Fruit fly (Drosophila melanogaster) whole organism, adult: ENCODE measurements around the gene CG3071.
A peak's percentile ranks its signal among the peaks of the same experiment; 100 is the strongest.

Source experiments
- CG11617 ChIP-seq: fragments of 200-800 bp; sonication (Bioruptor generic); optimal IDR thresholded peaks from 2 replicates; lab custom pipeline; 2017; ENCODE audit warnings: mild to moderate bottlenecking, missing biosample characterization, missing genetic modification reagents, missing genetic modification characterization
- CG12768 ChIP-seq: fragments of 200-800 bp; sonication (Bioruptor generic); optimal IDR thresholded peaks from 2 replicates; lab custom pipeline; 2017; ENCODE audit warnings: missing biosample characterization, missing genetic modification characterization, mild to moderate bottlenecking, moderate library complexity, missing genetic modification reagents
- CG14711 ChIP-seq: fragments of 200-800 bp; sonication (Bioruptor generic); optimal IDR thresholded peaks from 2 replicates; lab custom pipeline; 2018; ENCODE audit warnings: missing biosample characterization, mild to moderate bottlenecking, missing genetic modification characterization, moderate library complexity
- CG1620 ChIP-seq: fragments of 200-800 bp; sonication (Bioruptor generic); optimal IDR thresholded peaks from 2 replicates; lab custom pipeline; 2016; ENCODE audit warnings: missing biosample characterization, missing genetic modification characterization
- CG33017 ChIP-seq: fragments of 200-800 bp; sonication (Bioruptor generic); optimal IDR thresholded peaks from 2 replicates; lab custom pipeline; 2018; ENCODE audit warnings: missing biosample characterization, mild to moderate bottlenecking, missing genetic modification characterization, moderate library complexity
- CG5204 ChIP-seq: fragments of 200-800 bp; sonication (Bioruptor generic); optimal IDR thresholded peaks from 2 replicates; lab custom pipeline; 2016; ENCODE audit warnings: missing biosample characterization, missing genetic modification characterization
- CG7045 ChIP-seq: fragments of 200-800 bp; sonication (Bioruptor generic); optimal IDR thresholded peaks from 2 replicates; lab custom pipeline; 2017; ENCODE audit warnings: missing biosample characterization, mild to moderate bottlenecking, missing genetic modification characterization
- CG7101 ChIP-seq: fragments of 200-800 bp; sonication (Bioruptor generic); optimal IDR thresholded peaks from 2 replicates; lab custom pipeline; 2018; ENCODE audit warnings: missing biosample characterization, mild to moderate bottlenecking, missing genetic modification characterization, moderate library complexity
- Clk ChIP-seq: fragments of 200-800 bp; sonication (Bioruptor generic); optimal IDR thresholded peaks from 2 replicates; lab custom pipeline; 2017; ENCODE audit warnings: missing biosample characterization, missing genetic modification characterization
- Crg-1 ChIP-seq: fragments of 200-800 bp; sonication (Bioruptor generic); optimal IDR thresholded peaks from 2 replicates; lab custom pipeline; 2016; ENCODE audit warnings: missing biosample characterization, missing genetic modification characterization
- Hr96 ChIP-seq: fragments of 200-800 bp; sonication (Bioruptor generic); optimal IDR thresholded peaks from 2 replicates; lab custom pipeline; 2016; ENCODE audit warnings: missing biosample characterization, missing genetic modification characterization
- Mnt ChIP-seq: fragments of 200-800 bp; sonication (Bioruptor generic); optimal IDR thresholded peaks from 2 replicates; lab custom pipeline; 2016; ENCODE audit warnings: missing biosample characterization, mild to moderate bottlenecking, missing genetic modification characterization
- bab1 ChIP-seq: fragments of 200-800 bp; sonication (Bioruptor generic); optimal IDR thresholded peaks from 3 replicates; lab custom pipeline; 2019; ENCODE audit warnings: missing biosample characterization, mild to moderate bottlenecking, missing genetic modification characterization, moderate library complexity
- cic ChIP-seq: fragments of 200-800 bp; sonication (Bioruptor generic); optimal IDR thresholded peaks from 2 replicates; lab custom pipeline; 2017; ENCODE audit warnings: missing biosample characterization, mild to moderate bottlenecking, missing genetic modification characterization, moderate library complexity
- cnc ChIP-seq, 2 experiments: fragments of >200 bp; optimal IDR thresholded peaks; 2 replicates each; lab custom pipeline; 2017
- kay ChIP-seq: fragments of 200-800 bp; sonication (Bioruptor generic); peaks from one replicate; lab custom pipeline; 2016; ENCODE audit warnings: missing biosample characterization, missing genetic modification characterization, borderline replicate concordance
- ovo ChIP-seq: fragments of 200-800 bp; sonication (Bioruptor generic); optimal IDR thresholded peaks from 2 replicates; lab custom pipeline; 2016; ENCODE audit warnings: missing biosample characterization, missing genetic modification characterization
- pad ChIP-seq: fragments of 200-800 bp; sonication (Bioruptor generic); optimal IDR thresholded peaks from 3 replicates; lab custom pipeline; 2017; ENCODE audit warnings: missing biosample characterization, missing genetic modification characterization, mild to moderate bottlenecking, moderate library complexity, missing genetic modification reagents
- tj ChIP-seq: fragments of 200-800 bp; sonication (Bioruptor generic); optimal IDR thresholded peaks from 3 replicates; lab custom pipeline; 2017; ENCODE audit warnings: missing biosample characterization, mild to moderate bottlenecking, missing genetic modification characterization, moderate library complexity
- toe ChIP-seq: fragments of 200-800 bp; sonication (Bioruptor generic); optimal IDR thresholded peaks from 2 replicates; lab custom pipeline; 2016; ENCODE audit warnings: missing biosample characterization, missing genetic modification characterization

Gene CG3071

DNA sequence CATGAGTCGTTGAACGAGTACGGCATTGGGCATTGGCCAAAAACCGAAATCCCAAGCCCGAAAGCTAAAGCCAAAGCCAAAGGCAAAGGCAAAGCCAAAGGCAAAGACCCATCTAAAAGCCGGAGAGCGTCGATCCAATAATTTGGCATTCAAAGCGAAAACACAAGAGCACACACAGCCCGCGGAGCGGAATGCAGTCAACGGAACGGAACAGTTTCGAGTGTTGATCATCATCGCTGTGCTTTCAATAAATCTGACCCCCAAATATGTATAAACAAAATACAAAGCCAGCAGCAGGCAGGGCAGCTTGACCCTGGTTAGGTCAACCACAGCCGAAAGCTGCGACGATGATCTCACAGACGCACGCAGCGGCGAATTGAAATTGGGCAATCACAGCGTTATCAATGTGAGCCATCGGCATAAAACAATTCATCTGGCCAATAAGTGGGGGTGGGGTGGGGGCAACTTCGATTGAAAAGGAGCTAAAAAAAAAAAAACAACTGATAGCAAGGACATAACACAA is 16.2 kb downstream of the CG3071 start:
- TF ChIP-seq cic (GFP tag; lab: Kevin White, UChicago) (no peak), ovo (GFP tag; lab: Kevin White, UChicago) (no peak), CG14711 (tag; lab: Kevin White, UChicago) (no peak), CG1620 (no peak), bab1 (no peak), Crg-1 (GFP tag; lab: Kevin White, UChicago) (no peak), tj (GFP tag; lab: Kevin White, UChicago) (no peak), CG11617 (no peak), CG12768 (no peak), CG7045 (GFP tag; lab: Kevin White, UChicago) (no peak), cnc (optimal IDR thresholded peaks at IDR 0.05; lab: Kevin White, UChicago) (no peak), CG5204 (GFP tag; lab: Kevin White, UChicago) (no peak), kay (GFP tag; lab: Kevin White, UChicago) (no peak), Clk (no peak), Mnt (GFP tag; lab: Kevin White, UChicago) (no peak), CG7101 (tag; lab: Kevin White, UChicago) (no peak), toe (GFP tag; lab: Kevin White, UChicago) (no peak)

DNA sequence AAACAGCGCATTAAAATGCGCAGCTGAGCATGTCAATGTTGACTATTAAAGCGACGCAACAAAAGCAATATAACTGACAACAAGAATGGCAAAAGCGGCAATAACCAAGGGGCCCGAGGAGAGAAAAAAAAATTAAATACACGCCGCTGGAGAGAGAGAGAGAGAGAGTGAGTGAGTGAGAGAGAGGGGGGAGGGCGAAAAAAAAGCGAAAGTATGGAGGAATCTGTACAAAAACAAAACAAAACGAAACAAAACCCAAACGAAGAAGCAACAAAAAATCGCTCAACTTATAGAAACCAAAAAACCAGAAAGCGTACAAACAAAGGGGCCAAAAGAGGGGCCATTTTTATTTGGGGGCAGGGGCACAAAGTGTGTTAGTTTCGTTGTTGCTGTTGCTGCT is 20.8 kb downstream of the CG3071 start:
- TF ChIP-seq CG12768 (no peak), kay (GFP tag; lab: Kevin White, UChicago) (no peak)

- TF ChIP-seq ovo (GFP tag; lab: Kevin White, UChicago): no peak
- TF ChIP-seq toe (GFP tag; lab: Kevin White, UChicago): no peak
- no peak for TF ChIP-seq bab1
- no peak for TF ChIP-seq Crg-1 (GFP tag; lab: Kevin White, UChicago)
- TF ChIP-seq Clk: no peak
- peak; percentile 79 for TF ChIP-seq Mnt (GFP tag; lab: Kevin White, UChicago)
- TF ChIP-seq cic (GFP tag; lab: Kevin White, UChicago): peak; percentile 62
- peak; percentile 11 for TF ChIP-seq pad (GFP tag; lab: Kevin White, UChicago)
Measured at dm6 chrX:2286255-2286654, 23.6 kb downstream of the CG3071 start.

dm6 chrX:2286985-2287384 is 24.3 kb downstream of the CG3071 start:
- TF ChIP-seq CG12768 (no peak), tj (GFP tag; lab: Kevin White, UChicago) (peak; percentile 32), CG7045 (GFP tag; lab: Kevin White, UChicago) (no peak), ovo (GFP tag; lab: Kevin White, UChicago) (no peak)

DNA sequence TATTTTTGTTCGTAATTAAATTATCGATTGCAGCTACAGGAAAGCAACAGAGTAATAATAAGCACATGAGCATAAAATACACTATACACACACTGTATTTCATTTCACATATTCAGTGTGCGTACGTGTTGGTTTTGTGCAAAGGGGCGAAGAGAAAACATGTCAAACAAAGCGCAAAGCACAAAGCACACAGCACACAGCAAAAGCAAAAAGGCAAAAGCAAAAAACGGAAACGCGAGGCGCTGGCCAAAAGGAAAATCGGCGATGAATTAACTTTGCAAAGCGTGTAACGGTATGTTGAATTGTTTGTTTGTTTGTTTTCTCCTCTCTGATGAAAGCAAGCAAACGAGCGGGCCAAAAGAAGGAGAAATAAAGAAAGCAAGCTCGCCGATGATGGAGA is 25.7 kb downstream of the CG3071 start:
- TF ChIP-seq CG11617 (no peak), kay (GFP tag; lab: Kevin White, UChicago) (no peak), CG33017 (no peak), Mnt (GFP tag; lab: Kevin White, UChicago) (no peak), CG1620 (no peak), ovo (GFP tag; lab: Kevin White, UChicago) (no peak), CG5204 (GFP tag; lab: Kevin White, UChicago) (no peak), CG7101 (tag; lab: Kevin White, UChicago) (no peak), Hr96 (GFP tag; lab: Kevin White, UChicago) (no peak), Clk (no peak), toe (GFP tag; lab: Kevin White, UChicago) (no peak)

- TF ChIP-seq ovo (GFP tag; lab: Kevin White, UChicago) (no peak), CG5204 (GFP tag; lab: Kevin White, UChicago) (no peak), CG11617 (no peak), pad (GFP tag; lab: Kevin White, UChicago) (no peak), CG12768 (no peak), toe (GFP tag; lab: Kevin White, UChicago) (no peak), cnc (optimal IDR thresholded peaks at IDR 0.05; lab: Kevin White, UChicago) (no peak), Hr96 (GFP tag; lab: Kevin White, UChicago) (no peak), CG33017 (no peak), Crg-1 (GFP tag; lab: Kevin White, UChicago) (no peak), CG7101 (tag; lab: Kevin White, UChicago) (no peak), tj (GFP tag; lab: Kevin White, UChicago) (peak; percentile 22), bab1 (peak; percentile 23), cic (GFP tag; lab: Kevin White, UChicago) (no peak), Mnt (GFP tag; lab: Kevin White, UChicago) (no peak)
Measured at dm6 chrX:2289134-2289533, 26.5 kb downstream of the CG3071 start.

DNA sequence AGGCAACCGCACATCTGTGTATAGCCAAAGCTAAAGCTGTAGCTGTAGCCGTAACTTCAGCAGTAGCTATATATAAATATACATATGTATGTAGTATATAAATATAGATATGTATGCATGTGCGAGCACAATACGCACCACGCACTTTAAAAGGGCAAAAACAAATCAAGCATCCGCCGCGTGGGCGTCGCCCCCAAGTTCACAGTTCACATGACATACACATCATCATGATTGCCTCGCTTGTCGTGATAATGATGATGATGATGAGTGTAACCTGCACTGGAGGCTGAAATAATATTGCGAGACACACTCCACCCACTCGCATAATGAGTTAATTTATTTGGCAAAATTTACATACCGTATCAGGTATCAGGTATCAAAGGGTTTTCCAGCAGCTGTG is 28.4 kb downstream of the CG3071 start:
- no peak for TF ChIP-seq tj (GFP tag; lab: Kevin White, UChicago)
- no peak for TF ChIP-seq Clk
- TF ChIP-seq CG12768: no peak
- no peak for TF ChIP-seq CG11617
- TF ChIP-seq CG5204 (GFP tag; lab: Kevin White, UChicago): no peak
- TF ChIP-seq CG1620: no peak
- TF ChIP-seq cnc (optimal IDR thresholded peaks at IDR 0.05; lab: Kevin White, UChicago): no peak
- TF ChIP-seq kay (GFP tag; lab: Kevin White, UChicago): no peak
- no peak for TF ChIP-seq bab1
- TF ChIP-seq cic (GFP tag; lab: Kevin White, UChicago): no peak
- TF ChIP-seq CG33017: no peak
- no peak for TF ChIP-seq CG7045 (GFP tag; lab: Kevin White, UChicago)
- no peak for TF ChIP-seq pad (GFP tag; lab: Kevin White, UChicago)
